Fruit fly (Drosophila melanogaster): ENCODE data around the gene Nmdmc.
A peak's percentile ranks its signal among the peaks of the same experiment; 100 is the strongest.

Gene Nmdmc

dm6 chr3R:9033619-9034401, 16.5 kb downstream of the Nmdmc start (continued):
- peak; percentile 70 for TF ChIP-seq fd3F (GFP tag; optimal IDR thresholded peaks at IDR 0.05)
- TF ChIP-seq CG8944 (GFP tag; optimal IDR thresholded peaks at IDR 0.05): peak; percentile 18
- TF ChIP-seq CG7987 (GFP tag; optimal IDR thresholded peaks at IDR 0.05): no peak
- peak; percentile 62; the same call in 1 of the 4 replicates for TF ChIP-seq chinmo (GFP tag; IDR thresholded peaks at IDR 0.05; ENCODE audit: partially characterized antibody)
- TF ChIP-seq Hr51 (GFP tag; optimal IDR thresholded peaks at IDR 0.05): peak; percentile 49 to 90
- TF ChIP-seq Neu2 (GFP tag; optimal IDR thresholded peaks at IDR 0.05; ENCODE audit: borderline replicate concordance): no peak
- TF ChIP-seq CG4820 (GFP tag; optimal IDR thresholded peaks at IDR 0.05): peak; percentile 48
- TF ChIP-seq CG30020 (tag; optimal IDR thresholded peaks at IDR 0.05): peak; percentile 75
- peak; percentile 87 for TF ChIP-seq Dek (tag; optimal IDR thresholded peaks at IDR 0.05)
- peak; percentile 75 for TF ChIP-seq bbx (GFP tag; IDR thresholded peaks at IDR 0.05; ENCODE audit: partially characterized antibody)
- no peak for TF ChIP-seq Lpt (GFP tag; optimal IDR thresholded peaks at IDR 0.05)
- no peak for TF ChIP-seq gt (GFP tag; IDR thresholded peaks at IDR 0.05)
- TF ChIP-seq CG14965 (GFP tag; optimal IDR thresholded peaks at IDR 0.05; ENCODE audit: borderline replicate concordance): no peak
- TF ChIP-seq CG30403 (GFP tag; optimal IDR thresholded peaks at IDR 0.05): peak; percentile 88
- peak; percentile 87 for TF ChIP-seq Med (GFP tag)
- peak; percentile 4 for TF ChIP-seq en (GFP tag; optimal IDR thresholded peaks at IDR 0.05)
- no peak for TF ChIP-seq ham (GFP tag; IDR thresholded peaks at IDR 0.05)
- TF ChIP-seq CG3065 (GFP tag; optimal IDR thresholded peaks at IDR 0.05): peak; percentile 56
- TF ChIP-seq croc (GFP tag; conservative IDR thresholded peaks at IDR 0.05): peak; percentile 48; the same call in 2 of the 3 replicates
- no peak for TF ChIP-seq CG10959 (GFP tag; IDR thresholded peaks at IDR 0.05)
- TF ChIP-seq Dip2 (GFP tag; IDR thresholded peaks at IDR 0.05): no peak
- TF ChIP-seq so (GFP tag; IDR thresholded peaks at IDR 0.05): peak; percentile 81; the same call in 2 of the 3 replicates
- TF ChIP-seq CG18011 (GFP tag; optimal IDR thresholded peaks at IDR 0.05): peak; percentile 41
- TF ChIP-seq cad (GFP tag; optimal IDR thresholded peaks at IDR 0.05): peak; percentile 2
- TF ChIP-seq CG11723 (GFP tag; optimal IDR thresholded peaks at IDR 0.05): peak; percentile 81
- TF ChIP-seq bsh (GFP tag; optimal IDR thresholded peaks at IDR 0.05): peak; percentile 60 to 75
- TF ChIP-seq B-H1 (GFP tag; IDR thresholded peaks at IDR 0.05): no peak
- TF ChIP-seq gce (GFP tag; IDR thresholded peaks at IDR 0.05): 0 out of 3 replicates have a peak, but pooled peaks have one; percentile 55
- TF ChIP-seq CG18619 (GFP tag; optimal IDR thresholded peaks at IDR 0.05): peak; percentile 83
- no peak; the same call in 1 of the 2 replicates for TF ChIP-seq Taf1 (GFP tag; IDR thresholded peaks at IDR 0.05)
- peak; percentile 76 for TF ChIP-seq Adf1 (GFP tag; IDR thresholded peaks at IDR 0.05)
- peak; percentile 79 for TF ChIP-seq salm (tag; optimal IDR thresholded peaks at IDR 0.05)
- peak; percentile 93 for TF ChIP-seq CG2712 (tag; optimal IDR thresholded peaks at IDR 0.05)
- TF ChIP-seq CG13296 (GFP tag; optimal IDR thresholded peaks at IDR 0.05): peak; percentile 88
- peak; percentile 41 for TF ChIP-seq CG16815 (GFP tag; optimal IDR thresholded peaks at IDR 0.05)
- TF ChIP-seq HmgD (GFP tag; optimal IDR thresholded peaks at IDR 0.05): no peak
- TF ChIP-seq CG11398 (GFP tag; optimal IDR thresholded peaks at IDR 0.05): no peak
- no peak for TF ChIP-seq NK7.1 (GFP tag; optimal IDR thresholded peaks at IDR 0.05)
- peak; percentile 62 for TF ChIP-seq CG8281 (tag; optimal IDR thresholded peaks at IDR 0.05)
- no peak; the same call in 1 of the 2 replicates for TF ChIP-seq ranshi (GFP tag; IDR thresholded peaks at IDR 0.05)
- TF ChIP-seq Sry-β (GFP tag; optimal IDR thresholded peaks at IDR 0.05): peak; percentile 100
- peak; percentile 29 for TF ChIP-seq CG2202 (tag; optimal IDR thresholded peaks at IDR 0.05)
- peak; percentile 93 for TF ChIP-seq Sox100B (GFP tag; optimal IDR thresholded peaks at IDR 0.05)
- peak; percentile 97 for TF ChIP-seq sqz (GFP tag; optimal IDR thresholded peaks at IDR 0.05)
- TF ChIP-seq mirr (GFP tag; optimal IDR thresholded peaks at IDR 0.05): peak; percentile 7
- peak; percentile 93 for TF ChIP-seq CoRest (tag; optimal IDR thresholded peaks at IDR 0.05)
- no peak for TF ChIP-seq CG1792 (GFP tag; optimal IDR thresholded peaks at IDR 0.05)
- TF ChIP-seq CG15514 (GFP tag; optimal IDR thresholded peaks at IDR 0.05): peak; percentile 67

Data from whole organism, embryonic.